Worm (Caenorhabditis elegans) whole organism, early embryonic: ENCODE data around the gene R52.5.

Experiments used
- B0310.2 ChIP-seq: sonication (generic microtip); optimal IDR thresholded peaks from 2 replicates; lab custom pipeline; 2016; ENCODE audit warnings: mild to moderate bottlenecking, missing genetic modification characterization, missing compliant biosample characterization
- F13C5.2 ChIP-seq: sonication (generic microtip); optimal IDR thresholded peaks from 2 replicates; lab custom pipeline; 2017; ENCODE audit warnings: mild to moderate bottlenecking, missing genetic modification characterization, inconsistent platforms, missing compliant biosample characterization
- aly-1 ChIP-seq: sonication (generic microtip); optimal IDR thresholded peaks from 2 replicates; lab custom pipeline; 2016; ENCODE audit warnings: missing genetic modification characterization, missing compliant biosample characterization
- ama-1 ChIP-seq: fragments of 150-350 bp; optimal IDR thresholded peaks from 2 replicates; lab custom pipeline; 2014
- ceh-13 ChIP-seq: fragments of 200-800 bp; sonication (Bioruptor generic); optimal IDR thresholded peaks from 2 replicates; lab custom pipeline; 2018; ENCODE audit warnings: mild to moderate bottlenecking, missing genetic modification characterization, missing compliant biosample characterization
- ceh-36 ChIP-seq: sonication (generic microtip); optimal IDR thresholded peaks from 2 replicates; lab custom pipeline; 2016; ENCODE audit warnings: missing genetic modification characterization, inconsistent platforms, missing compliant biosample characterization
- ets-7 ChIP-seq: sonication (generic microtip); optimal IDR thresholded peaks from 2 replicates; lab custom pipeline; 2016; ENCODE audit warnings: missing genotype, missing genetic modification characterization, missing compliant biosample characterization
- flt-1 ChIP-seq: fragments of 200-800 bp; sonication (Bioruptor generic); IDR thresholded peaks from 2 replicates; pipeline ENCODE4 v1.3.6; 2022; ENCODE audit warnings: missing genetic modification characterization, missing compliant biosample characterization
- hmbx-1 ChIP-seq: sonication (generic microtip); optimal IDR thresholded peaks from 2 replicates; lab custom pipeline; 2016; ENCODE audit warnings: mild to moderate bottlenecking, missing genetic modification characterization, missing compliant biosample characterization
- hmg-4 ChIP-seq: fragments of 200-800 bp; sonication (Bioruptor generic); optimal IDR thresholded peaks from 2 replicates; lab custom pipeline; 2018; ENCODE audit warnings: mild to moderate bottlenecking, missing genetic modification characterization, missing compliant biosample characterization
- hnd-1 ChIP-seq: sonication (generic microtip); optimal IDR thresholded peaks from 2 replicates; lab custom pipeline; 2016; ENCODE audit warnings: missing genetic modification characterization, missing compliant biosample characterization
- pes-1 ChIP-seq: fragments of 200-800 bp; sonication (Bioruptor generic); IDR thresholded peaks from 2 replicates; pipeline ENCODE4 v1.3.6; 2022; ENCODE audit warnings: missing genetic modification reagents, missing genetic modification characterization, missing compliant biosample characterization
- scrt-1 ChIP-seq: fragments of 200-800 bp; sonication (Bioruptor generic); IDR thresholded peaks from 2 replicates; pipeline ENCODE4 v1.3.6; 2022; ENCODE audit warnings: missing genetic modification characterization, missing compliant biosample characterization
- sea-1 ChIP-seq: fragments of 200-800 bp; sonication (Bioruptor generic); conservative IDR thresholded peaks from 2 replicates; pipeline ENCODE4 v1.3.6; 2022; ENCODE audit warnings: missing genetic modification characterization, missing compliant biosample characterization
- tbx-11 ChIP-seq: fragments of 200-800 bp; sonication (Bioruptor generic); IDR thresholded peaks from 2 replicates; pipeline ENCODE4 v1.3.6; 2022; ENCODE audit warnings: missing genetic modification characterization, missing compliant biosample characterization
- tbx-37 ChIP-seq: fragments of 200-800 bp; sonication (Bioruptor generic); conservative IDR thresholded peaks from 2 replicates; pipeline ENCODE4 v1.3.6; 2022; ENCODE audit warnings: missing genetic modification reagents, missing genetic modification characterization, missing compliant biosample characterization
- tra-4 ChIP-seq: sonication (generic microtip); optimal IDR thresholded peaks from 2 replicates; lab custom pipeline; 2017; ENCODE audit warnings: missing genetic modification characterization, missing compliant biosample characterization

R52.5 gene

ce11 chrII:2137235-2137634 is 27.4 kb upstream of the R52.5 start, which contains the start of gene C40A11.4:
TSS of gene C40A11.4 (plus strand) at chrII:2137422.
- TF ChIP-seq hmg-4 (no peak), F13C5.2 (tag; lab: Kevin White, UChicago) (no peak), pes-1 (GFP tag; lab: Robert Waterston, UW) (no peak)

ce11 chrII:2135604-2136003 is 25.8 kb upstream of the R52.5 start, which contains the start of gene hpo-7:
TSS of gene hpo-7 (minus strand) at chrII:2135704.
- TF ChIP-seq B0310.2 (tag; lab: Kevin White, UChicago) (no peak), aly-1 (tag; lab: Kevin White, UChicago) (no peak), tbx-37 (GFP tag; lab: Robert Waterston, UW) (no peak), pes-1 (GFP tag; lab: Robert Waterston, UW) (no peak), hmg-4 (no peak), ama-1 (no peak), scrt-1 (GFP tag; lab: Robert Waterston, UW) (no peak), ets-7 (tag; lab: Kevin White, UChicago) (no peak)

- no peak for TF ChIP-seq scrt-1 (GFP tag; lab: Robert Waterston, UW)
- no peak for TF ChIP-seq ceh-36 (tag; lab: Kevin White, UChicago)
- TF ChIP-seq hnd-1 (tag; lab: Kevin White, UChicago): no peak
- TF ChIP-seq tbx-11 (GFP tag; lab: Robert Waterston, UW): no peak
- TF ChIP-seq tra-4 (tag; lab: Kevin White, UChicago): no peak
- TF ChIP-seq ets-7 (tag; lab: Kevin White, UChicago): no peak
- TF ChIP-seq hmg-4: no peak
- TF ChIP-seq ceh-13: no peak
- no peak for TF ChIP-seq flt-1 (GFP tag; lab: Robert Waterston, UW)
- no peak for TF ChIP-seq ama-1
- TF ChIP-seq B0310.2 (tag; lab: Kevin White, UChicago): no peak
- TF ChIP-seq F13C5.2 (tag; lab: Kevin White, UChicago): no peak
- TF ChIP-seq tbx-37 (GFP tag; lab: Robert Waterston, UW): no peak
Measured at ce11 chrII:2130770-2131169, 20.9 kb upstream of the R52.5 start, which contains the start of gene sdz-28. TSS of gene sdz-28 (plus strand) at chrII:2131070.

ce11 chrII:2122762-2123161 is 12.9 kb upstream of the R52.5 start:
- TF ChIP-seq hmg-4 (no peak), sea-1 (GFP tag; lab: Robert Waterston, UW) (no peak), pes-1 (GFP tag; lab: Robert Waterston, UW) (no peak), aly-1 (tag; lab: Kevin White, UChicago) (no peak), ets-7 (tag; lab: Kevin White, UChicago) (no peak), scrt-1 (GFP tag; lab: Robert Waterston, UW) (no peak), flt-1 (GFP tag; lab: Robert Waterston, UW) (no peak), tra-4 (tag; lab: Kevin White, UChicago) (no peak), hmbx-1 (tag; lab: Kevin White, UChicago) (no peak), F13C5.2 (tag; lab: Kevin White, UChicago) (no peak), tbx-11 (GFP tag; lab: Robert Waterston, UW) (no peak), ceh-13 (no peak), ceh-36 (tag; lab: Kevin White, UChicago) (no peak)

ce11 chrII:2122091-2122490 is 12.2 kb upstream of the R52.5 start, which contains the start of gene math-37:
TSS of gene math-37 (minus strand) at chrII:2122191.
- TF ChIP-seq hmg-4 (no peak), hnd-1 (tag; lab: Kevin White, UChicago) (no peak), aly-1 (tag; lab: Kevin White, UChicago) (no peak), tbx-37 (GFP tag; lab: Robert Waterston, UW) (no peak), pes-1 (GFP tag; lab: Robert Waterston, UW) (no peak), tra-4 (tag; lab: Kevin White, UChicago) (no peak), B0310.2 (tag; lab: Kevin White, UChicago) (no peak), ceh-13 (no peak), scrt-1 (GFP tag; lab: Robert Waterston, UW) (no peak), flt-1 (GFP tag; lab: Robert Waterston, UW) (no peak), ets-7 (tag; lab: Kevin White, UChicago) (no peak), ama-1 (no peak), hmbx-1 (tag; lab: Kevin White, UChicago) (no peak), sea-1 (GFP tag; lab: Robert Waterston, UW) (no peak), ceh-36 (tag; lab: Kevin White, UChicago) (no peak), tbx-11 (GFP tag; lab: Robert Waterston, UW) (no peak), F13C5.2 (tag; lab: Kevin White, UChicago) (no peak)

ce11 chrII:2116794-2117193 is 7.0 kb upstream of the R52.5 start, which contains the start of gene srh-195:
TSS of gene srh-195 (minus strand) at chrII:2116894.
- TF ChIP-seq ets-7 (tag; lab: Kevin White, UChicago) (no peak), hnd-1 (tag; lab: Kevin White, UChicago) (no peak), hmg-4 (no peak)

ce11 chrII:2114488-2114887 is 4.6 kb upstream of the R52.5 start:
- TF ChIP-seq B0310.2 (tag; lab: Kevin White, UChicago) (no peak), scrt-1 (GFP tag; lab: Robert Waterston, UW) (no peak), tbx-11 (GFP tag; lab: Robert Waterston, UW) (no peak), tbx-37 (GFP tag; lab: Robert Waterston, UW) (no peak), hnd-1 (tag; lab: Kevin White, UChicago) (no peak), tra-4 (tag; lab: Kevin White, UChicago) (no peak), ceh-13 (no peak), ceh-36 (tag; lab: Kevin White, UChicago) (no peak), sea-1 (GFP tag; lab: Robert Waterston, UW) (no peak), ama-1 (no peak), F13C5.2 (tag; lab: Kevin White, UChicago) (no peak), hmg-4 (no peak), aly-1 (tag; lab: Kevin White, UChicago) (no peak), ets-7 (tag; lab: Kevin White, UChicago) (no peak), flt-1 (GFP tag; lab: Robert Waterston, UW) (no peak), pes-1 (GFP tag; lab: Robert Waterston, UW) (no peak), hmbx-1 (tag; lab: Kevin White, UChicago) (no peak)
